Fruit fly (Drosophila melanogaster) whole organism, embryonic: ENCODE results near the gene Cdc16.
A peak's percentile ranks its signal among the peaks of the same experiment; 100 is the strongest.

Experiments used
- Abd-B ChIP-seq: fragments of 200-800 bp; sonication (Bioruptor generic); optimal IDR thresholded peaks from 2 replicates; lab custom pipeline; 2018; ENCODE audit warnings: missing biosample characterization, mild to moderate bottlenecking, missing genetic modification characterization, moderate library complexity
- BEAF-32 ChIP-seq: fragments of 200-800 bp; sonication (Bioruptor generic); optimal IDR thresholded peaks from 3 replicates; lab custom pipeline; 2017; ENCODE audit warnings: missing biosample characterization, missing genetic modification characterization, mild to moderate bottlenecking, moderate library complexity, missing genetic modification reagents
- Bteb2 ChIP-seq: fragments of 200-800 bp; sonication (Bioruptor generic); optimal IDR thresholded peaks from 2 replicates; lab custom pipeline; 2016; ENCODE audit warnings: missing biosample characterization, missing genetic modification characterization
- CG12071 ChIP-seq: fragments of 200-800 bp; sonication (Bioruptor generic); optimal IDR thresholded peaks from 3 replicates; lab custom pipeline; 2018; ENCODE audit warnings: missing biosample characterization, mild to moderate bottlenecking, missing genetic modification characterization
- CG13624 ChIP-seq: fragments of 200-800 bp; sonication (Bioruptor generic); optimal IDR thresholded peaks from 2 replicates; lab custom pipeline; 2016; ENCODE audit warnings: missing biosample characterization, missing genetic modification characterization
- CG18764 ChIP-seq: fragments of 200-800 bp; sonication (Bioruptor generic); optimal IDR thresholded peaks from 3 replicates; lab custom pipeline; 2016; ENCODE audit warnings: missing biosample characterization, missing genetic modification characterization
- CG2678 ChIP-seq: fragments of 200-800 bp; sonication (Bioruptor generic); optimal IDR thresholded peaks from 3 replicates; lab custom pipeline; 2019; ENCODE audit warnings: missing biosample characterization, mild to moderate bottlenecking, missing genetic modification characterization, moderate library complexity
- CG2712 ChIP-seq: fragments of 200-800 bp; optimal IDR thresholded peaks from 3 replicates; lab custom pipeline; 2019; ENCODE audit warnings: missing biosample characterization, mild to moderate bottlenecking, missing genetic modification characterization, moderate library complexity
- CG30431 ChIP-seq: fragments of 200-800 bp; sonication (Bioruptor generic); optimal IDR thresholded peaks from 2 replicates; lab custom pipeline; 2017; ENCODE audit warnings: missing biosample characterization, missing genetic modification characterization
- CG33557 ChIP-seq: fragments of 200-800 bp; sonication (Bioruptor generic); optimal IDR thresholded peaks from 2 replicates; lab custom pipeline; 2019; ENCODE audit warnings: missing biosample characterization, mild to moderate bottlenecking, missing genetic modification characterization, moderate library complexity
- CG3407 ChIP-seq: fragments of 200-800 bp; sonication (Bioruptor generic); optimal IDR thresholded peaks from 2 replicates; lab custom pipeline; 2018; ENCODE audit warnings: missing biosample characterization, mild to moderate bottlenecking, missing genetic modification characterization
- CG42726 ChIP-seq: fragments of 200-800 bp; sonication (Bioruptor generic); IDR thresholded peaks from 2 replicates; pipeline ENCODE4 v1.3.6; 2022; ENCODE audit warnings: missing biosample characterization, missing genetic modification characterization; ENCODE audit not compliant: partially characterized antibody
- CG8089 ChIP-seq: fragments of 200-800 bp; sonication (Bioruptor generic); optimal IDR thresholded peaks from 3 replicates; lab custom pipeline; 2016; ENCODE audit warnings: missing biosample characterization, missing genetic modification characterization
- CG8290 ChIP-seq, 3 experiments: fragments of 200-800 bp; sonication (Bioruptor generic); optimal IDR thresholded peaks; 2 replicates each; lab custom pipeline; 2016 to 2019; ENCODE audit warnings: missing biosample characterization in 3 of 3, missing genetic modification characterization in 3 of 3, mild to moderate bottlenecking in 2 of 3, moderate library complexity in 1 of 3
- CG8924 ChIP-seq: fragments of 200-800 bp; optimal IDR thresholded peaks from 3 replicates; lab custom pipeline; 2019; ENCODE audit warnings: missing biosample characterization, mild to moderate bottlenecking, missing genetic modification characterization, moderate library complexity
- CG9437 ChIP-seq: fragments of 200-800 bp; sonication (Bioruptor generic); optimal IDR thresholded peaks from 2 replicates; lab custom pipeline; 2018; ENCODE audit warnings: missing biosample characterization, mild to moderate bottlenecking, missing genetic modification characterization
- Camta ChIP-seq: fragments of 200-800 bp; sonication (Bioruptor generic); optimal IDR thresholded peaks from 2 replicates; lab custom pipeline; 2016; ENCODE audit warnings: missing biosample characterization, missing genetic modification characterization
- D ChIP-seq, 2 experiments: fragments of 200-800 bp in 1 of 2; fragments of >200 bp in 1 of 2; sonication (Bioruptor generic) in 1 of 2; optimal IDR thresholded peaks; 2 replicates in 1 of 2; 3 replicates in 1 of 2; lab custom pipeline; 2017; ENCODE audit warnings: mild to moderate bottlenecking in 1 of 2, missing biosample characterization in 1 of 2, missing genetic modification characterization in 1 of 2, missing genetic modification reagents in 1 of 2
- D19B ChIP-seq: fragments of 200-800 bp; sonication (Bioruptor generic); optimal IDR thresholded peaks from 2 replicates; lab custom pipeline; 2017; ENCODE audit warnings: missing biosample characterization, mild to moderate bottlenecking, missing genetic modification characterization
- Dbx ChIP-seq: fragments of 200-800 bp; sonication (Bioruptor generic); IDR thresholded peaks from 3 replicates; pipeline ENCODE4 v1.3.6; 2022; ENCODE audit warnings: missing biosample characterization, missing genetic modification characterization
- Dll ChIP-seq: fragments of 200-800 bp; sonication (Bioruptor generic); IDR thresholded peaks from 4 replicates; pipeline ENCODE4 v1.3.6; 2022; ENCODE audit warnings: missing biosample characterization, missing genetic modification characterization; ENCODE audit not compliant: partially characterized antibody
- Ets65A ChIP-seq: fragments of 200-800 bp; sonication (Bioruptor generic); peaks from one replicate; lab custom pipeline; 2016; ENCODE audit warnings: missing biosample characterization, missing genetic modification characterization
- H2.0 ChIP-seq: fragments of 200-800 bp; sonication (Bioruptor generic); IDR thresholded peaks from 2 replicates; pipeline ENCODE4 v1.3.6; 2022; ENCODE audit warnings: missing biosample characterization, missing genetic modification characterization
- HLH4C ChIP-seq: fragments of 200-800 bp; sonication (Bioruptor generic); IDR thresholded peaks from 3 replicates; pipeline ENCODE4 v1.3.6; 2022; ENCODE audit warnings: missing biosample characterization, missing genetic modification characterization; ENCODE audit not compliant: partially characterized antibody
- Hmr ChIP-seq: fragments of 200-800 bp; sonication (Bioruptor generic); optimal IDR thresholded peaks from 3 replicates; lab custom pipeline; 2017; ENCODE audit warnings: mild to moderate bottlenecking, missing biosample characterization, missing genetic modification reagents, missing genetic modification characterization
- Kr ChIP-seq: fragments of 200-800 bp; sonication (Bioruptor generic); optimal IDR thresholded peaks from 2 replicates; lab custom pipeline; 2017; ENCODE audit warnings: missing biosample characterization, mild to moderate bottlenecking, missing genetic modification characterization
- Opbp ChIP-seq: fragments of 200-800 bp; sonication (Bioruptor generic); IDR thresholded peaks from 3 replicates; pipeline ENCODE4 v1.3.6; 2022; ENCODE audit warnings: missing biosample characterization, missing genetic modification characterization; ENCODE audit not compliant: partially characterized antibody
- Usf ChIP-seq: fragments of 200-800 bp; sonication (Bioruptor generic); optimal IDR thresholded peaks from 2 replicates; lab custom pipeline; 2017; ENCODE audit warnings: missing genotype, missing biosample characterization, missing genetic modification characterization
- abd-A ChIP-seq: fragments of 200-800 bp; sonication (Bioruptor generic); optimal IDR thresholded peaks from 3 replicates; lab custom pipeline; 2019; ENCODE audit warnings: missing biosample characterization, mild to moderate bottlenecking, missing genetic modification characterization, moderate library complexity
- bcd ChIP-seq: fragments of 200-800 bp; sonication (Bioruptor generic); optimal IDR thresholded peaks from 2 replicates; lab custom pipeline; 2017; ENCODE audit warnings: missing biosample characterization, mild to moderate bottlenecking, missing genetic modification characterization
- bigmax ChIP-seq: fragments of 200-800 bp; sonication (Bioruptor generic); optimal IDR thresholded peaks from 2 replicates; lab custom pipeline; 2018; ENCODE audit warnings: missing biosample characterization, mild to moderate bottlenecking, missing genetic modification characterization
- chinmo ChIP-seq: fragments of 200-800 bp; sonication (Bioruptor generic); IDR thresholded peaks from 4 replicates; pipeline ENCODE4 v1.3.6; 2022; ENCODE audit warnings: missing biosample characterization, missing genetic modification characterization; ENCODE audit not compliant: partially characterized antibody
- ci ChIP-seq: fragments of 200-800 bp; sonication (Bioruptor generic); IDR thresholded peaks from 3 replicates; pipeline ENCODE4 v1.3.6; 2022; ENCODE audit warnings: missing biosample characterization, missing genetic modification characterization
- crol ChIP-seq: fragments of 200-800 bp; sonication (Bioruptor generic); IDR thresholded peaks from 2 replicates; pipeline ENCODE4 v1.3.6; 2022; ENCODE audit warnings: missing biosample characterization, missing genetic modification characterization
- dmrt99B ChIP-seq: fragments of 200-800 bp; sonication (Bioruptor generic); optimal IDR thresholded peaks from 2 replicates; lab custom pipeline; 2018; ENCODE audit warnings: missing biosample characterization, mild to moderate bottlenecking, missing genetic modification characterization, moderate library complexity
- fu2 ChIP-seq: fragments of 200-800 bp; sonication (Bioruptor generic); optimal IDR thresholded peaks from 2 replicates; lab custom pipeline; 2016; ENCODE audit warnings: missing biosample characterization, missing genetic modification characterization
- gcm2 ChIP-seq: fragments of 200-800 bp; sonication (Bioruptor generic); optimal IDR thresholded peaks from 2 replicates; lab custom pipeline; 2016; ENCODE audit warnings: missing biosample characterization, missing genetic modification characterization
- gsb-n ChIP-seq: fragments of 200-800 bp; sonication (Bioruptor generic); optimal IDR thresholded peaks from 3 replicates; lab custom pipeline; 2018; ENCODE audit warnings: missing biosample characterization, mild to moderate bottlenecking, missing genetic modification characterization
- inv ChIP-seq: fragments of 200-800 bp; sonication (Bioruptor generic); IDR thresholded peaks from 2 replicates; pipeline ENCODE4 v1.3.6; 2022; ENCODE audit warnings: missing biosample characterization, missing genetic modification characterization; ENCODE audit not compliant: partially characterized antibody
- org-1 ChIP-seq: fragments of 200-800 bp; sonication (Bioruptor generic); optimal IDR thresholded peaks from 2 replicates; lab custom pipeline; 2017; ENCODE audit warnings: missing biosample characterization, missing genetic modification characterization
- otp ChIP-seq: fragments of 200-800 bp; sonication (Bioruptor generic); IDR thresholded peaks from 3 replicates; pipeline ENCODE4, ENCODE4 v1.3.6; 2022; ENCODE audit warnings: missing biosample characterization, missing genetic modification characterization
- pan ChIP-seq, 4 experiments: fragments of >200 bp in 3 of 4; fragments of 200-800 bp in 1 of 4; sonication (Bioruptor generic) in 1 of 4; optimal IDR thresholded peaks in 3 of 4; IDR thresholded peaks in 1 of 4; 2 replicates each; pipeline versions ENCODE4 v1.3.6 to Lab custom; 2017 to 2022; ENCODE audit warnings: missing biosample characterization in 2 of 4, missing genetic modification characterization in 2 of 4, mixed read lengths in 1 of 4
- ro ChIP-seq: fragments of 200-800 bp; sonication (Bioruptor generic); IDR thresholded peaks from 2 replicates; pipeline ENCODE4 v1.3.6; 2022; ENCODE audit warnings: missing biosample characterization, missing genetic modification characterization
- seq ChIP-seq: fragments of 200-800 bp; sonication (Bioruptor generic); IDR thresholded peaks from 2 replicates; pipeline ENCODE4 v1.3.6; 2022; ENCODE audit warnings: missing biosample characterization, missing genetic modification characterization
- shn ChIP-seq: fragments of 200-800 bp; sonication (Bioruptor generic); optimal IDR thresholded peaks from 3 replicates; lab custom pipeline; 2016; ENCODE audit warnings: missing biosample characterization, missing genetic modification characterization
- sisA ChIP-seq: fragments of 200-800 bp; sonication (Bioruptor generic); IDR thresholded peaks from 2 replicates; pipeline ENCODE4 v1.3.6; 2022; ENCODE audit warnings: missing biosample characterization, missing genetic modification characterization
- zen ChIP-seq: fragments of 200-800 bp; sonication (Bioruptor generic); optimal IDR thresholded peaks from 3 replicates; lab custom pipeline; 2018; ENCODE audit warnings: missing biosample characterization, mild to moderate bottlenecking, missing genetic modification characterization, moderate library complexity

Cdc16 gene

DNA sequence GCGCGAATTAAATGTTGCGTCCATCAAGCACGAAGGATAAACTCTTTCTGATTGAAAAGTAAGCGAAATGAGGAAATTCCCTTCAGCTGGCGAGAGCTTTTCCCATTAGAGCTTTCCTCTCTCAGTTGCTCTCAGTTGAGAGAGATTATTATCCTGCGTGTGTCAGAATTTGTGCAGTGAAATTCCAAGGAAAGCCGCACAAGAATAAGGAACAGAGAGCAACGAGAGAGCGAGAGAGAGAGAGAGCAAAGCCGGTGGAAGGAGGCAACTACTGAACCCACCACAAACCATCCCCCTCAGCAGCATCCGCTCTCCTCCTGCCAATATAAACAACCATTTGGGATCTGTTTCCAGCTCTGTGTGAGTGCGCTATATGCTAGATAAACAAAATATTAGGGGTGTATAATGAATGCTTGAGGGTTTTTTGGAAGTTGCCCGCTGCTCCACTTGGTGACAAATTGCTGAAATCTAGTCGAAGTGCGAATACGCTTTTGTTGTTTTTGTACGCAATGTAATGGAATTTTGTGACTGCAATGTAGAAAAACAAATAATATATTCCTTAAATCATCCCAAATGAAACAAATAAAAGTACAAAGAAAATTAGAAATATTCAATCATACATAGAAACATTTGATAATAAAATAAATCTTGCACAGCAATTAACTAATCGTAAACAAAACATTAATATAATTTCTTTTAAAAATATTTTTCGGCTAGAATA, 32.0 kb upstream of the Cdc16 start, which contains the start of gene CG4467 (continued):
- TF ChIP-seq bcd (GFP tag; lab: Kevin White, UChicago) = no peak
- TF ChIP-seq CG8290 (GFP tag; optimal IDR thresholded peaks at IDR 0.05; lab: Kevin White, UChicago) = no peak
- peak in 1 of 2 experiments; percentile 36 for TF ChIP-seq CG8290 (tag; optimal IDR thresholded peaks at IDR 0.05; lab: Kevin White, UChicago)
- no peak for TF ChIP-seq Usf (GFP tag; lab: Kevin White, UChicago)
- TF ChIP-seq Abd-B = no peak
- TF ChIP-seq CG13624 (GFP tag; lab: Kevin White, UChicago) = no peak
- TF ChIP-seq seq (GFP tag; lab: Robert Waterston, UW) = peak; percentile 84; the same call in 1 of the 2 replicates
- no peak for TF ChIP-seq Camta (GFP tag; lab: Kevin White, UChicago)
- no peak for TF ChIP-seq sisA (GFP tag; lab: Robert Waterston, UW)
- no peak for TF ChIP-seq D (optimal IDR thresholded peaks at IDR 0.05; lab: Kevin White, UChicago)
- no peak for TF ChIP-seq D (GFP tag; optimal IDR thresholded peaks at IDR 0.05; lab: Kevin White, UChicago)
- TF ChIP-seq D19B (GFP tag; lab: Kevin White, UChicago) = no peak
- TF ChIP-seq Opbp = peak; percentile 55; the same call in 1 of the 3 replicates
- peak; percentile 9 for TF ChIP-seq CG8924 (tag; lab: Kevin White, UChicago)
- TF ChIP-seq CG18764 (GFP tag; lab: Kevin White, UChicago) = no peak
- no peak for TF ChIP-seq Kr (GFP tag; lab: Kevin White, UChicago)
- no peak for TF ChIP-seq H2.0 (GFP tag; lab: Robert Waterston, UW)
- TF ChIP-seq Dll = no peak
- peak; percentile 61; the same call in 1 of the 2 replicates for TF ChIP-seq crol
- TF ChIP-seq abd-A (tag; lab: Kevin White, UChicago) = peak; percentile 95
- TF ChIP-seq gcm2 = no peak
- TF ChIP-seq zen (tag; lab: Kevin White, UChicago) = no peak
- no peak for TF ChIP-seq HLH4C (GFP tag; lab: Robert Waterston, UW)
- TF ChIP-seq CG42726 (GFP tag; lab: Robert Waterston, UW) = peak; percentile 48; the same call in 1 of the 2 replicates
- TF ChIP-seq CG8089 (GFP tag; lab: Kevin White, UChicago) = no peak
- TF ChIP-seq fu2 (GFP tag; lab: Kevin White, UChicago) = no peak
- no peak for TF ChIP-seq CG3407 (GFP tag; lab: Kevin White, UChicago)
- no peak for TF ChIP-seq Ets65A (GFP tag; lab: Kevin White, UChicago)

DNA sequence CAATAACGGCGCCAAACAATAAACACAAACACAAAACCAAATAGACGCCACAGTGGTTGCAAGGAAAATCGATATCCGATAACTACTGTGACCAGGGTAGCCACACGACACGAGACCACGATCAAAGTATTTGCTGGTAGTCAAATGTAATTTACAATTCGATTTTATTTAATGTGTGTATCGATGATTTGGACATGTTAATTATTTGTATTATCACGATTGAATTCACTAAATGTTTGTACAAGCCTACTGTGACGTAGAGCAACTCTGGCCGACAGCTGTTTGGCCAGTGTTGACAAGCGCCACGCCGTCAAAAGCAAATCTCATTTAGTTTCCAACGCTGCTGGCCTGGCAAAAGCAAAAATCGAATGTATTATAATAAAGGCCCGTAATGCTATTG, 29.7 kb upstream of the Cdc16 start, which contains the start of the genes Rad60 and EloA:
Gene Rad60 (minus strand): TSS at position 222 of the 400 bp plus-strand sequence.
Gene EloA (plus strand): TSS at position 308 of the 400 bp plus-strand sequence.
- TF ChIP-seq ci (GFP tag; lab: Robert Waterston, UW) (peak; percentile 73), CG33557 (GFP tag; lab: Kevin White, UChicago) (peak; percentile 51), Bteb2 (GFP tag; lab: Kevin White, UChicago) (peak; percentile 84), dmrt99B (tag; lab: Kevin White, UChicago) (no peak), shn (GFP tag; lab: Kevin White, UChicago) (peak; percentile 81), pan (optimal IDR thresholded peaks at IDR 0.05; lab: Kevin White, UChicago) (no peak), pan (GFP tag; optimal IDR thresholded peaks at IDR 0.05 in 1 of 2, IDR thresholded peaks at IDR 0.05 in 1 of 2) (peak in 1 of 2 experiments; percentile 84), org-1 (GFP tag; lab: Kevin White, UChicago) (peak; percentile 37), CG30431 (GFP tag; lab: Kevin White, UChicago) (peak; percentile 38), bigmax (GFP tag; lab: Kevin White, UChicago) (no peak), CG2712 (tag; lab: Kevin White, UChicago) (peak; percentile 79), otp (GFP tag; lab: Robert Waterston, UW) (peak; percentile 74), ro (0 out of 2 replicates have a peak, but pooled peaks have one; percentile 9), CG8924 (tag; lab: Kevin White, UChicago) (peak; percentile 70), CG12071 (GFP tag; lab: Kevin White, UChicago) (peak; percentile 57), chinmo (GFP tag; lab: Robert Waterston, UW) (no peak), BEAF-32 (peak; percentile 63), CG2678 (tag; lab: Kevin White, UChicago) (peak; percentile 68), gsb-n (peak; percentile 46), CG9437 (GFP tag; lab: Kevin White, UChicago) (peak; percentile 44), inv (peak; percentile 37), Dbx (peak; percentile 78; the same call in 2 of the 3 replicates), CG42726 (GFP tag; lab: Robert Waterston, UW) (no peak; the same call in 1 of the 2 replicates), Hmr (GFP tag; lab: Kevin White, UChicago) (peak; percentile 82)
